Fruit fly (Drosophila melanogaster) whole organism, embryonic: ENCODE results near the gene CG33969.

ENCODE experiments used
- B-H1 ChIP-seq: fragments of 200-800 bp; sonication (Bioruptor generic); IDR thresholded peaks from 3 replicates; pipeline ENCODE4 v1.3.6; 2022; ENCODE audit warnings: missing biosample characterization, missing genetic modification characterization
- BEAF-32 ChIP-seq: fragments of 200-800 bp; sonication (Bioruptor generic); optimal IDR thresholded peaks from 3 replicates; lab custom pipeline; 2017; ENCODE audit warnings: missing biosample characterization, missing genetic modification characterization, mild to moderate bottlenecking, moderate library complexity, missing genetic modification reagents
- CG10267 ChIP-seq: fragments of 200-800 bp; sonication (Bioruptor generic); optimal IDR thresholded peaks from 2 replicates; lab custom pipeline; 2018; ENCODE audit warnings: missing biosample characterization, mild to moderate bottlenecking, missing genetic modification characterization, moderate library complexity
- CG17385 ChIP-seq: fragments of 200-800 bp; sonication (Bioruptor generic); optimal IDR thresholded peaks from 3 replicates; lab custom pipeline; 2018; ENCODE audit warnings: missing biosample characterization, mild to moderate bottlenecking, missing genetic modification characterization
- CG32532 ChIP-seq: fragments of 200-800 bp; sonication (Bioruptor generic); IDR thresholded peaks from 2 replicates; pipeline ENCODE4 v1.3.6; 2022; ENCODE audit warnings: missing biosample characterization, missing genetic modification characterization
- CG33557 ChIP-seq: fragments of 200-800 bp; sonication (Bioruptor generic); optimal IDR thresholded peaks from 2 replicates; lab custom pipeline; 2019; ENCODE audit warnings: missing biosample characterization, mild to moderate bottlenecking, missing genetic modification characterization, moderate library complexity
- CG4404 ChIP-seq: fragments of 200-800 bp; sonication (Bioruptor generic); IDR thresholded peaks from 2 replicates; pipeline ENCODE4 v1.3.6; 2022; ENCODE audit warnings: missing biosample characterization, missing genetic modification characterization
- CG4424 ChIP-seq: fragments of 200-800 bp; sonication (Bioruptor generic); optimal IDR thresholded peaks from 3 replicates; lab custom pipeline; 2016; ENCODE audit warnings: missing biosample characterization, missing genetic modification characterization
- CG5953 ChIP-seq: fragments of 200-800 bp; sonication (Bioruptor generic); IDR thresholded peaks from 2 replicates; pipeline ENCODE4 v1.3.6; 2022; ENCODE audit warnings: missing biosample characterization, missing genetic modification characterization
- CG6254 ChIP-seq: fragments of 200-800 bp; sonication (Bioruptor generic); optimal IDR thresholded peaks from 3 replicates; lab custom pipeline; 2017; ENCODE audit warnings: mild to moderate bottlenecking, missing biosample characterization, missing genetic modification reagents, missing genetic modification characterization
- CG6791 ChIP-seq: fragments of 200-800 bp; sonication (Bioruptor generic); IDR thresholded peaks from 3 replicates; pipeline ENCODE4 v1.3.6; 2022; ENCODE audit warnings: missing biosample characterization, missing genetic modification characterization; ENCODE audit not compliant: partially characterized antibody
- CG6813 ChIP-seq: fragments of 200-800 bp; sonication (Bioruptor generic); optimal IDR thresholded peaks from 2 replicates; lab custom pipeline; 2017; ENCODE audit warnings: missing biosample characterization, missing genetic modification characterization, mild to moderate bottlenecking, moderate library complexity, missing genetic modification reagents
- CG7839 ChIP-seq: fragments of 200-800 bp; sonication (Bioruptor generic); optimal IDR thresholded peaks from 3 replicates; lab custom pipeline; 2018; ENCODE audit warnings: missing biosample characterization, mild to moderate bottlenecking, missing genetic modification characterization, moderate library complexity
- D ChIP-seq, 2 experiments: fragments of 200-800 bp in 1 of 2; fragments of >200 bp in 1 of 2; sonication (Bioruptor generic) in 1 of 2; optimal IDR thresholded peaks; 2 replicates in 1 of 2; 3 replicates in 1 of 2; lab custom pipeline; 2017; ENCODE audit warnings: mild to moderate bottlenecking in 1 of 2, missing biosample characterization in 1 of 2, missing genetic modification characterization in 1 of 2, missing genetic modification reagents in 1 of 2
- D19A ChIP-seq: fragments of 200-800 bp; optimal IDR thresholded peaks from 3 replicates; lab custom pipeline; 2019; ENCODE audit warnings: missing biosample characterization, mild to moderate bottlenecking, missing genetic modification characterization, moderate library complexity
- Fer2 ChIP-seq: fragments of 200-800 bp; sonication (Bioruptor generic); optimal IDR thresholded peaks from 2 replicates; lab custom pipeline; 2018; ENCODE audit warnings: missing biosample characterization, mild to moderate bottlenecking, missing genetic modification characterization, moderate library complexity
- HmgD ChIP-seq: fragments of 200-800 bp; sonication (Bioruptor generic); optimal IDR thresholded peaks from 3 replicates; lab custom pipeline; 2016; ENCODE audit warnings: missing biosample characterization, missing genetic modification characterization
- HmgZ ChIP-seq: fragments of 200-800 bp; sonication (Bioruptor generic); optimal IDR thresholded peaks from 2 replicates; lab custom pipeline; 2018; ENCODE audit warnings: missing biosample characterization, mild to moderate bottlenecking, missing genetic modification characterization
- Mad ChIP-seq: fragments of 200-800 bp; sonication (Bioruptor generic); optimal IDR thresholded peaks from 2 replicates; lab custom pipeline; 2016; ENCODE audit warnings: missing biosample characterization, missing genetic modification characterization
- Max ChIP-seq: fragments of 200-800 bp; sonication (Bioruptor generic); optimal IDR thresholded peaks from 2 replicates; lab custom pipeline; 2016; ENCODE audit warnings: missing biosample characterization, mild to moderate bottlenecking, missing genetic modification characterization
- Nf-YA ChIP-seq: fragments of 200-800 bp; sonication (Bioruptor generic); IDR thresholded peaks from 2 replicates; pipeline ENCODE4 v1.3.6; 2022; ENCODE audit warnings: missing biosample characterization, missing genetic modification characterization
- Oli ChIP-seq: fragments of 200-800 bp; sonication (Bioruptor generic); optimal IDR thresholded peaks from 2 replicates; lab custom pipeline; 2018; ENCODE audit warnings: missing biosample characterization, mild to moderate bottlenecking, missing genetic modification characterization, moderate library complexity
- Pdp1 ChIP-seq, 2 experiments: fragments of 200-800 bp; sonication (Bioruptor generic); optimal IDR thresholded peaks; 3 replicates each; lab custom pipeline; 2016; ENCODE audit warnings: missing biosample characterization in 2 of 2, missing genetic modification characterization in 2 of 2, mild to moderate bottlenecking in 1 of 2, moderate library complexity in 1 of 2
- Sox100B ChIP-seq: fragments of 200-800 bp; sonication (Bioruptor generic); optimal IDR thresholded peaks from 3 replicates; lab custom pipeline; 2018; ENCODE audit warnings: missing biosample characterization, mild to moderate bottlenecking, missing genetic modification characterization
- Xrp1 ChIP-seq: fragments of 200-800 bp; sonication (Bioruptor generic); IDR thresholded peaks from 2 replicates; pipeline ENCODE4 v1.3.6; 2022; ENCODE audit warnings: missing biosample characterization, missing genetic modification characterization
- btn ChIP-seq: fragments of 200-800 bp; sonication (Bioruptor generic); optimal IDR thresholded peaks from 2 replicates; lab custom pipeline; 2016; ENCODE audit warnings: missing biosample characterization, missing genetic modification characterization
- chif ChIP-seq, 2 experiments: fragments of 200-800 bp; sonication (Bioruptor generic); optimal IDR thresholded peaks; 3 replicates each; lab custom pipeline; 2016; ENCODE audit warnings: missing biosample characterization in 2 of 2, missing genetic modification characterization in 2 of 2
- da ChIP-seq: fragments of 200-800 bp; sonication (Bioruptor generic); optimal IDR thresholded peaks from 2 replicates; lab custom pipeline; 2016; ENCODE audit warnings: missing biosample characterization, missing genetic modification characterization
- dmrt99B ChIP-seq: fragments of 200-800 bp; sonication (Bioruptor generic); optimal IDR thresholded peaks from 2 replicates; lab custom pipeline; 2018; ENCODE audit warnings: missing biosample characterization, mild to moderate bottlenecking, missing genetic modification characterization, moderate library complexity
- eve ChIP-seq, 2 experiments: fragments of >200 bp; optimal IDR thresholded peaks; 2 replicates each; lab custom pipeline; 2017; ENCODE audit warnings: missing biosample characterization in 2 of 2, missing genetic modification characterization in 2 of 2
- gce ChIP-seq: fragments of 200-800 bp; sonication (Bioruptor generic); IDR thresholded peaks from 3 replicates; pipeline ENCODE4 v1.3.6; 2022; ENCODE audit warnings: missing biosample characterization, missing genetic modification characterization
- gcm ChIP-seq: fragments of 200-800 bp; sonication (Bioruptor generic); optimal IDR thresholded peaks from 2 replicates; lab custom pipeline; 2019; ENCODE audit warnings: missing biosample characterization, mild to moderate bottlenecking, missing genetic modification characterization, moderate library complexity
- grau ChIP-seq: fragments of 200-800 bp; optimal IDR thresholded peaks from 3 replicates; lab custom pipeline; 2019; ENCODE audit warnings: missing biosample characterization, mild to moderate bottlenecking, missing genetic modification characterization, moderate library complexity
- kay ChIP-seq: fragments of 200-800 bp; sonication (Bioruptor generic); optimal IDR thresholded peaks from 2 replicates; lab custom pipeline; 2016; ENCODE audit warnings: missing biosample characterization, missing genetic modification characterization
- lab ChIP-seq: fragments of 200-800 bp; sonication (Bioruptor generic); optimal IDR thresholded peaks from 3 replicates; lab custom pipeline; 2017; ENCODE audit warnings: missing biosample characterization, missing genetic modification characterization, mild to moderate bottlenecking, moderate library complexity, missing genetic modification reagents
- lola ChIP-seq, 3 experiments: fragments of >200 bp in 2 of 3; fragments of 200-800 bp in 1 of 3; sonication (Bioruptor generic) in 1 of 3; optimal IDR thresholded peaks; 2 replicates each; lab custom pipeline; 2017 to 2019; ENCODE audit warnings: missing biosample characterization in 3 of 3, missing genetic modification characterization in 3 of 3, mild to moderate bottlenecking in 1 of 3, moderate library complexity in 1 of 3
- nom ChIP-seq: fragments of 200-800 bp; sonication (Bioruptor generic); optimal IDR thresholded peaks from 2 replicates; lab custom pipeline; 2017; ENCODE audit warnings: missing biosample characterization, missing genetic modification characterization, mild to moderate bottlenecking, moderate library complexity, missing genetic modification reagents
- ranshi ChIP-seq: fragments of 200-800 bp; sonication (Bioruptor generic); IDR thresholded peaks from 2 replicates; pipeline ENCODE4 v1.3.6; 2022; ENCODE audit warnings: missing biosample characterization, missing genetic modification characterization
- repo ChIP-seq: fragments of 200-800 bp; sonication (Bioruptor generic); optimal IDR thresholded peaks from 2 replicates; lab custom pipeline; 2016; ENCODE audit warnings: missing biosample characterization, missing genetic modification characterization
- sc ChIP-seq, 3 experiments: fragments of >200 bp in 2 of 3; fragments of 200-800 bp in 1 of 3; sonication (Bioruptor generic) in 1 of 3; optimal IDR thresholded peaks; 2 replicates in 2 of 3; 3 replicates in 1 of 3; lab custom pipeline; 2017; ENCODE audit warnings: mild to moderate bottlenecking in 1 of 3, missing biosample characterization in 1 of 3, missing genetic modification characterization in 1 of 3, missing genetic modification reagents in 1 of 3
- schlank ChIP-seq: fragments of 200-800 bp; sonication (Bioruptor generic); optimal IDR thresholded peaks from 2 replicates; lab custom pipeline; 2018; ENCODE audit warnings: missing biosample characterization, mild to moderate bottlenecking, missing genetic modification characterization
- stwl ChIP-seq: fragments of 200-800 bp; sonication (Bioruptor generic); optimal IDR thresholded peaks from 3 replicates; lab custom pipeline; 2018; ENCODE audit warnings: missing biosample characterization, mild to moderate bottlenecking, missing genetic modification characterization, moderate library complexity
- ttk ChIP-seq: fragments of 200-800 bp; sonication (Bioruptor generic); IDR thresholded peaks from 2 replicates; pipeline ENCODE4 v2.1.2; 2022; ENCODE audit warnings: missing biosample characterization, missing genetic modification characterization
- unc-4 ChIP-seq: fragments of 200-800 bp; sonication (Bioruptor generic); IDR thresholded peaks from 2 replicates; pipeline ENCODE4 v1.3.6; 2022; ENCODE audit warnings: missing biosample characterization, missing genetic modification characterization; ENCODE audit not compliant: partially characterized antibody
- unpg ChIP-seq: fragments of 200-800 bp; sonication (Bioruptor generic); optimal IDR thresholded peaks from 3 replicates; lab custom pipeline; 2018; ENCODE audit warnings: missing biosample characterization, mild to moderate bottlenecking, missing genetic modification characterization, moderate library complexity
- zfh1 ChIP-seq: fragments of 200-800 bp; sonication (Bioruptor generic); IDR thresholded peaks from 3 replicates; pipeline ENCODE4 v1.3.6; 2022; ENCODE audit warnings: missing biosample characterization, missing genetic modification characterization

CG33969 gene

DNA sequence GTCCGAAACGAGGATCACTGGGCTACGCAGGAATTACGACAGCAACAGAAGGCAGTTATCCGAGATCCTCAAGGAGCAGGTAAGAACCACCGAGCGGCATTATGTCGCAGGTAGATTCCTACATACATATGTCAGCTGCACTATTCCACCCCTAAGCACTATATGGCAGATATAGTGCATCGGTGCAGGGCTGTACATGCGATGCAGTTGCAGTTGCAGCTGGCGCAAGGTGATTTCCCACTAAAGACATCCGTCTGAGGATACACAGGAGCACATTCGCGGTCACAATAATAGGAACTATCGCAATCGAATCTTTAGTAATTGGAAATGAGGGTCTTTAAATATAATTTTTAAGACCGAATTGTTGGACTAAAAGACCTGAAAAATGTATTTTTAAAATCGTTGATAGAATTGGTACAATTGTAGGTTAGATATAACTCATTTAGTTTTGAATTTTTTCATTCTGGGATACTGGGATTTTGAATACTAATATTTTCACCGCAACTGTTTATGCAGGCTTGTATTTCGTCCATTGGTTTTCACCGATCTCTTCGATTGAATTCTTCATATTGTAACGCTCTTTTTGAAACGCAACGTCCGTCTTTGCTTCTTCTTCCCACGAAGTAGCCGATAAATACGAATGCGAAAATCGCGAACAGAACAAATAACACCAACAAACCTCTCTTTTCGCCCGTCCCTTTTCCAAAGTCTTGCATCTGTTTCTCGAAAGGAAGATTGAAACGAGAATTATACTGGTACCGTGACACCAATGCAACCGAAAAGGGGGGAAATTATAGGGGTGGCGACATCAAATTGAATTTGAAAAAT lies 9.5 kb upstream of the CG33969 start (continued):
- TF ChIP-seq BEAF-32 = no peak
- no peak for TF ChIP-seq btn (GFP tag; lab: Kevin White, UChicago)
- peak; percentile 80 for TF ChIP-seq nom (GFP tag; lab: Kevin White, UChicago)
- TF ChIP-seq Oli (tag; lab: Kevin White, UChicago) = peak; percentile 32
- TF ChIP-seq Fer2 (tag; lab: Kevin White, UChicago) = no peak
- TF ChIP-seq sc (optimal IDR thresholded peaks at IDR 0.05; lab: Kevin White, UChicago) = no peak
- TF ChIP-seq sc (GFP tag; optimal IDR thresholded peaks at IDR 0.05; lab: Kevin White, UChicago) = peak; percentile 50
- peak; percentile 75 for TF ChIP-seq zfh1
- no peak for TF ChIP-seq repo (GFP tag; lab: Kevin White, UChicago)
- peak; percentile 37 for TF ChIP-seq CG6254 (GFP tag; lab: Kevin White, UChicago)
- no peak for TF ChIP-seq ranshi (GFP tag; lab: Robert Waterston, UW)
- TF ChIP-seq Nf-YA (GFP tag; lab: Robert Waterston, UW) = no peak
- TF ChIP-seq eve (GFP tag; optimal IDR thresholded peaks at IDR 0.05; lab: Kevin White, UChicago) = peak in 1 of 2 experiments; percentile 60
- peak; percentile 27 for TF ChIP-seq unpg (GFP tag; lab: Kevin White, UChicago)
- no peak for TF ChIP-seq kay (GFP tag; lab: Kevin White, UChicago)
- no peak for TF ChIP-seq schlank (tag; lab: Kevin White, UChicago)
- no peak for TF ChIP-seq CG5953 (GFP tag; lab: Robert Waterston, UW)
- TF ChIP-seq grau (tag; lab: Kevin White, UChicago) = peak; percentile 54
- no peak for TF ChIP-seq gce (GFP tag; lab: Robert Waterston, UW)
- TF ChIP-seq lab (GFP tag; lab: Kevin White, UChicago) = no peak
- TF ChIP-seq gcm = peak; percentile 66
- TF ChIP-seq stwl (tag; lab: Kevin White, UChicago) = peak; percentile 19
- peak in 1 of 2 experiments; percentile 57 for TF ChIP-seq chif (GFP tag; optimal IDR thresholded peaks at IDR 0.05; lab: Kevin White, UChicago)
- TF ChIP-seq Xrp1 (GFP tag; lab: Robert Waterston, UW) = peak; percentile 76
- peak in 1 of 2 experiments; percentile 8 for TF ChIP-seq Pdp1 (GFP tag; optimal IDR thresholded peaks at IDR 0.05; lab: Kevin White, UChicago)
- peak; percentile 15 for TF ChIP-seq CG6813 (GFP tag; lab: Kevin White, UChicago)
- TF ChIP-seq unc-4 = no peak
- no peak for TF ChIP-seq HmgD
- no peak for TF ChIP-seq Sox100B (GFP tag; lab: Kevin White, UChicago)
- TF ChIP-seq CG4404 = peak; percentile 87
- no peak for TF ChIP-seq ttk
- TF ChIP-seq B-H1 (GFP tag; lab: Robert Waterston, UW) = no peak
- TF ChIP-seq CG32532 (GFP tag; lab: Robert Waterston, UW) = no peak
- peak; percentile 72 for TF ChIP-seq CG10267
- peak; percentile 47 for TF ChIP-seq D (optimal IDR thresholded peaks at IDR 0.05; lab: Kevin White, UChicago)
- peak; percentile 8 for TF ChIP-seq D (GFP tag; optimal IDR thresholded peaks at IDR 0.05; lab: Kevin White, UChicago)
- peak; percentile 23 for TF ChIP-seq Mad (GFP tag; lab: Kevin White, UChicago)
- TF ChIP-seq D19A (tag; lab: Kevin White, UChicago) = peak; percentile 9
- 0 out of 3 replicates have a peak, but pooled peaks have one; percentile 36 for TF ChIP-seq CG6791
- TF ChIP-seq da = peak; percentile 90
- TF ChIP-seq CG4424 (GFP tag; lab: Kevin White, UChicago) = peak; percentile 25
- TF ChIP-seq dmrt99B (tag; lab: Kevin White, UChicago) = no peak
- peak; percentile 43 for TF ChIP-seq CG7839
- TF ChIP-seq Max (GFP tag; lab: Kevin White, UChicago) = no peak
- TF ChIP-seq CG33557 = peak; percentile 43
- TF ChIP-seq lola (GFP tag; optimal IDR thresholded peaks at IDR 0.05; lab: Kevin White, UChicago) = peak in 1 of 3 experiments; percentile 83
- TF ChIP-seq HmgZ (tag; lab: Kevin White, UChicago) = no peak
- peak; percentile 54 for TF ChIP-seq CG17385 (GFP tag; lab: Kevin White, UChicago)
